Worm (Caenorhabditis elegans) whole organism, L4 larva: ENCODE data around the gene K08E5.5.

Source experiments
- egl-27 ChIP-seq: sonication (generic microtip); optimal IDR thresholded peaks from 3 replicates; lab custom pipeline; 2017; ENCODE audit warnings: missing biosample characterization, missing genetic modification reagents, missing genetic modification characterization
- fos-1 ChIP-seq: fragments of 150-350 bp; optimal IDR thresholded peaks from 2 replicates; lab custom pipeline; 2014; ENCODE audit warnings: missing biosample characterization, missing genetic modification characterization
- lsy-2 ChIP-seq, 2 experiments: fragments of 150-350 bp in 1 of 2; sonication (generic microtip) in 1 of 2; optimal IDR thresholded peaks; 2 replicates each; lab custom pipeline; 2014 to 2017; ENCODE audit warnings: missing biosample characterization in 2 of 2, missing genetic modification characterization in 2 of 2
- mdl-1 ChIP-seq, 2 experiments: fragments of 150-350 bp in 1 of 2; sonication (generic microtip) in 1 of 2; optimal IDR thresholded peaks; 2 replicates each; lab custom pipeline; 2014 to 2017; ENCODE audit warnings: missing biosample characterization in 2 of 2, missing genetic modification characterization in 2 of 2
- nhr-11 ChIP-seq: fragments of 150-350 bp; optimal IDR thresholded peaks from 2 replicates; lab custom pipeline; 2014; ENCODE audit warnings: missing biosample characterization, missing genetic modification characterization
- skn-1 ChIP-seq: fragments of 150-350 bp; optimal IDR thresholded peaks from 2 replicates; lab custom pipeline; 2014; ENCODE audit warnings: missing biosample characterization, missing genetic modification characterization
- snpc-4 ChIP-seq: fragments of 150-350 bp; optimal IDR thresholded peaks from 2 replicates; lab custom pipeline; 2014; ENCODE audit warnings: missing biosample characterization, missing genetic modification characterization
- tra-1 ChIP-seq: fragments of 200-800 bp; sonication (Bioruptor generic); IDR thresholded peaks from 2 replicates; pipeline ENCODE4 v1.3.6; 2022; ENCODE audit warnings: missing genetic modification reagents, missing genetic modification characterization, missing compliant biosample characterization
- unc-62 ChIP-seq, 3 experiments: fragments of 150-350 bp in 1 of 3; sonication (generic microtip); optimal IDR thresholded peaks in 2 of 3; peaks in 1 of 3; 1 replicate in 1 of 3; 2 replicates in 2 of 3; lab custom pipeline; 2014 to 2017; ENCODE audit warnings: missing biosample characterization in 3 of 3, missing genetic modification characterization in 3 of 3, missing genetic modification reagents in 3 of 3, missing genotype in 1 of 3
- ztf-11 ChIP-seq: fragments of 150-350 bp; optimal IDR thresholded peaks from 2 replicates; lab custom pipeline; 2014; ENCODE audit warnings: missing biosample characterization, missing genetic modification characterization

DNA sequence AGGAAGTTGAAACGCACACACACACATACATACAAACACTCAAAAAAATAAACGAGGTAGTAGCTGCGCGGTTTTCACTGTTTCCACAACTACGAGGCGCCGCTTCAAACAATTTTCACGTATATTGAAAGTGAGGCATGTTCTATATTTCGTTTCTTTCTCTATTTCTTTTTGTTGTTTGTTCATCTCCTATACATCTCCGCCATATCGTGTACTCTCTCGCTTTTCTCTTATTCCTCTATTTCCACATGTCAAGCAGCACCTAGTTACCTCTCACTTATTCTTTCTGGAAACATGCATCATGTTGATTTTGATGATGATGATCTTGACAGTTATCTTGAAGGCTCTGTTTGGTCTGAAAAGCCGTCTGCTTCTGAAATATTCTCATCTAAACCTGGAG, 23.5 kb downstream of the K08E5.5 start, which contains the start of gene ZK1128.7:
- TF ChIP-seq mdl-1 (tag; optimal IDR thresholded peaks at IDR 0.05; lab: Kevin White, UChicago): no peak
- TF ChIP-seq nhr-11 (tag; lab: Kevin White, UChicago): no peak
- no peak for TF ChIP-seq egl-27
- no peak for TF ChIP-seq tra-1 (GFP tag; lab: Robert Waterston, UW)
- TF ChIP-seq fos-1 (tag; lab: Kevin White, UChicago): no peak
- no peak for TF ChIP-seq snpc-4
- TF ChIP-seq lsy-2 (tag; optimal IDR thresholded peaks at IDR 0.05; lab: Kevin White, UChicago): peak in 1 of 2 experiments; percentile 28
- peak in 1 of 2 experiments; percentile 39 for TF ChIP-seq unc-62 (GFP tag; optimal IDR thresholded peaks at IDR 0.05 in 1 of 2; lab: Kevin White, UChicago)
- TF ChIP-seq unc-62 (tag; optimal IDR thresholded peaks at IDR 0.05; lab: Kevin White, UChicago): no peak
- TF ChIP-seq skn-1 (tag; lab: Kevin White, UChicago): no peak
- no peak for TF ChIP-seq ztf-11 (tag; lab: Kevin White, UChicago)
